Fruit fly (Drosophila melanogaster): ENCODE results near the gene CenB1A.

The CenB1A gene

dm6 chr3R:23133301-23133828 lies 15.2 kb downstream of the CenB1A start:
- TF ChIP-seq Ets98B (GFP tag; IDR thresholded peaks at IDR 0.05), result no peak
- TF ChIP-seq gl (tag; optimal IDR thresholded peaks at IDR 0.05), result no peak
- peak; percentile 2 for TF ChIP-seq Snoo (tag; optimal IDR thresholded peaks at IDR 0.05)

- TF ChIP-seq fd96Ca (GFP tag; IDR thresholded peaks at IDR 0.05) (no peak), rn (GFP tag; IDR thresholded peaks at IDR 0.05) (no peak), Ets98B (GFP tag; IDR thresholded peaks at IDR 0.05) (no peak), CG13204 (GFP tag; optimal IDR thresholded peaks at IDR 0.05) (no peak), CG32121 (GFP tag; IDR thresholded peaks at IDR 0.05) (no peak), Snoo (tag; optimal IDR thresholded peaks at IDR 0.05) (no peak), EcR (GFP tag; optimal IDR thresholded peaks at IDR 0.05) (no peak), D1 (tag; optimal IDR thresholded peaks at IDR 0.05) (no peak), CG9948 (tag; optimal IDR thresholded peaks at IDR 0.05) (no peak), gl (tag; optimal IDR thresholded peaks at IDR 0.05) (no peak), CG34367 (tag; optimal IDR thresholded peaks at IDR 0.05) (no peak), CG4496 (GFP tag; IDR thresholded peaks at IDR 0.05) (no peak), CG17806 (tag; optimal IDR thresholded peaks at IDR 0.05) (no peak), CG8159 (tag; optimal IDR thresholded peaks at IDR 0.05) (no peak), CG10348 (GFP tag; IDR thresholded peaks at IDR 0.05) (no peak), CG12605 (GFP tag; IDR thresholded peaks at IDR 0.05) (no peak), CG15710 (tag; optimal IDR thresholded peaks at IDR 0.05) (no peak), Pif1B (GFP tag; optimal IDR thresholded peaks at IDR 0.05) (no peak), CG14655 (GFP tag; optimal IDR thresholded peaks at IDR 0.05) (no peak)
These were observed 16.5 kb downstream of the CenB1A start for dm6 chr3R:23134690-23135089.

- TF ChIP-seq CG8159 (tag; optimal IDR thresholded peaks at IDR 0.05), result no peak
- TF ChIP-seq Pif1A (GFP tag; optimal IDR thresholded peaks at IDR 0.05), result no peak
- TF ChIP-seq Snoo (tag; optimal IDR thresholded peaks at IDR 0.05), result no peak
- no peak for TF ChIP-seq gl (tag; optimal IDR thresholded peaks at IDR 0.05)
- no peak for TF ChIP-seq CG13204 (GFP tag; optimal IDR thresholded peaks at IDR 0.05)
- no peak for TF ChIP-seq EcR (GFP tag; optimal IDR thresholded peaks at IDR 0.05)
- TF ChIP-seq fd96Ca (GFP tag; IDR thresholded peaks at IDR 0.05), result no peak
- TF ChIP-seq CG12605 (GFP tag; IDR thresholded peaks at IDR 0.05), result no peak
- TF ChIP-seq Pif1B (GFP tag; optimal IDR thresholded peaks at IDR 0.05), result no peak
- TF ChIP-seq CG15710 (tag; optimal IDR thresholded peaks at IDR 0.05), result no peak
- no peak for TF ChIP-seq CG14655 (GFP tag; optimal IDR thresholded peaks at IDR 0.05)
- no peak for TF ChIP-seq CG4496 (GFP tag; IDR thresholded peaks at IDR 0.05)
- TF ChIP-seq Ets98B (GFP tag; IDR thresholded peaks at IDR 0.05), result no peak
- no peak for TF ChIP-seq CG32121 (GFP tag; IDR thresholded peaks at IDR 0.05)
- TF ChIP-seq D1 (tag; optimal IDR thresholded peaks at IDR 0.05), result no peak
- no peak for TF ChIP-seq rn (GFP tag; IDR thresholded peaks at IDR 0.05)
- no peak for TF ChIP-seq CG34367 (tag; optimal IDR thresholded peaks at IDR 0.05)
These were observed 20.2 kb downstream of the CenB1A start for dm6 chr3R:23138439-23138838.

dm6 chr3R:23138992-23139633 lies 20.9 kb downstream of the CenB1A start:
- TF ChIP-seq rn (GFP tag; IDR thresholded peaks at IDR 0.05) (no peak), CG9948 (tag; optimal IDR thresholded peaks at IDR 0.05) (no peak), CG34367 (tag; optimal IDR thresholded peaks at IDR 0.05) (no peak), CG14655 (GFP tag; optimal IDR thresholded peaks at IDR 0.05) (no peak), CG10348 (GFP tag; IDR thresholded peaks at IDR 0.05) (no peak), CG4496 (GFP tag; IDR thresholded peaks at IDR 0.05) (no peak), gl (tag; optimal IDR thresholded peaks at IDR 0.05) (no peak), CG15710 (tag; optimal IDR thresholded peaks at IDR 0.05) (no peak), Snoo (tag; optimal IDR thresholded peaks at IDR 0.05) (no peak), EcR (GFP tag; optimal IDR thresholded peaks at IDR 0.05) (no peak)

- TF ChIP-seq CG4496 (GFP tag; IDR thresholded peaks at IDR 0.05) (peak; percentile 27; the same call in 1 of the 3 replicates), CG34367 (tag; optimal IDR thresholded peaks at IDR 0.05) (no peak), CG12605 (GFP tag; IDR thresholded peaks at IDR 0.05) (no peak)
These were observed 21.4 kb downstream of the CenB1A start for dm6 chr3R:23139634-23140010.

- no peak for TF ChIP-seq CG4496 (GFP tag; IDR thresholded peaks at IDR 0.05)
- no peak for TF ChIP-seq CG10348 (GFP tag; IDR thresholded peaks at IDR 0.05)
- no peak for TF ChIP-seq CG8301 (tag; optimal IDR thresholded peaks at IDR 0.05)
- no peak for TF ChIP-seq EcR (GFP tag; optimal IDR thresholded peaks at IDR 0.05)
- TF ChIP-seq CG13204 (GFP tag; optimal IDR thresholded peaks at IDR 0.05), result no peak
- TF ChIP-seq CG34367 (tag; optimal IDR thresholded peaks at IDR 0.05), result no peak
- TF ChIP-seq CG15710 (tag; optimal IDR thresholded peaks at IDR 0.05), result no peak
- no peak for TF ChIP-seq fd96Ca (GFP tag; IDR thresholded peaks at IDR 0.05)
- no peak for TF ChIP-seq D1 (tag; optimal IDR thresholded peaks at IDR 0.05)
- TF ChIP-seq CG12605 (GFP tag; IDR thresholded peaks at IDR 0.05), result no peak
- TF ChIP-seq CG8159 (tag; optimal IDR thresholded peaks at IDR 0.05), result no peak
- TF ChIP-seq rn (GFP tag; IDR thresholded peaks at IDR 0.05), result no peak
- no peak for TF ChIP-seq Pif1B (GFP tag; optimal IDR thresholded peaks at IDR 0.05)
- no peak for TF ChIP-seq CG9948 (tag; optimal IDR thresholded peaks at IDR 0.05)
- TF ChIP-seq CG14655 (GFP tag; optimal IDR thresholded peaks at IDR 0.05), result no peak
These were observed 22.1 kb downstream of the CenB1A start for dm6 chr3R:23140280-23140679.
